Worm (Caenorhabditis elegans): Measurements from ENCODE around the gene C07B5.8.

ce11 chrX:9560931-9561330 lies 24.4 kb upstream of the C07B5.8 start:
- TF ChIP-seq him-1 (tag; optimal IDR thresholded peaks at IDR 0.05) (no peak), W03F9.2 (tag; optimal IDR thresholded peaks at IDR 0.05) (no peak)
